Fruit fly (Drosophila melanogaster): Measurements from ENCODE around the gene Acbp2.

dm6 chr3L:7132593-7132992 lies 930 bp downstream of the Acbp2 start:
- no peak for TF ChIP-seq CG8478 (optimal IDR thresholded peaks at IDR 0.05)
- TF ChIP-seq CTCF (optimal IDR thresholded peaks at IDR 0.05) = no peak
